Fruit fly (Drosophila melanogaster) whole organism, pupa: ENCODE data around the gene GluRIIB.

Experiments
- CG10348 ChIP-seq: fragments of 200-800 bp; sonication (Bioruptor generic); IDR thresholded peaks from 2 replicates; pipeline ENCODE4 v1.3.6; 2022; ENCODE audit warnings: missing biosample characterization, missing genetic modification characterization
- CG12605 ChIP-seq: fragments of 200-800 bp; sonication (Bioruptor generic); IDR thresholded peaks from 2 replicates; pipeline ENCODE4 v1.3.6; 2022; ENCODE audit warnings: missing biosample characterization, missing genetic modification characterization
- CG13204 ChIP-seq: fragments of 200-800 bp; sonication (Bioruptor generic); optimal IDR thresholded peaks from 2 replicates; lab custom pipeline; 2018; ENCODE audit warnings: missing biosample characterization, mild to moderate bottlenecking, missing genetic modification characterization, moderate library complexity
- CG14655 ChIP-seq: fragments of 200-800 bp; sonication (Bioruptor generic); optimal IDR thresholded peaks from 3 replicates; lab custom pipeline; 2017; ENCODE audit warnings: mild to moderate bottlenecking, missing biosample characterization, missing genetic modification reagents, missing genetic modification characterization
- CG15710 ChIP-seq: fragments of 200-800 bp; sonication (Bioruptor generic); optimal IDR thresholded peaks from 2 replicates; lab custom pipeline; 2018; ENCODE audit warnings: missing biosample characterization, mild to moderate bottlenecking, missing genetic modification characterization, moderate library complexity
- CG17806 ChIP-seq: fragments of 200-800 bp; sonication (Bioruptor generic); optimal IDR thresholded peaks from 2 replicates; lab custom pipeline; 2018; ENCODE audit warnings: missing biosample characterization, mild to moderate bottlenecking, missing genetic modification characterization, moderate library complexity
- CG32121 ChIP-seq: fragments of 200-800 bp; sonication (Bioruptor generic); IDR thresholded peaks from 2 replicates; pipeline ENCODE4 v1.3.6; 2022; ENCODE audit warnings: missing biosample characterization, missing genetic modification characterization
- CG34367 ChIP-seq: fragments of 200-800 bp; sonication (Bioruptor generic); optimal IDR thresholded peaks from 2 replicates; lab custom pipeline; 2018; ENCODE audit warnings: missing biosample characterization, mild to moderate bottlenecking, missing genetic modification characterization
- CG4496 ChIP-seq: fragments of 200-800 bp; sonication (Bioruptor generic); IDR thresholded peaks from 3 replicates; pipeline ENCODE4 v1.3.6; 2022; ENCODE audit warnings: missing biosample characterization, missing genetic modification characterization
- CG8159 ChIP-seq: fragments of 200-800 bp; sonication (Bioruptor generic); optimal IDR thresholded peaks from 3 replicates; lab custom pipeline; 2018; ENCODE audit warnings: missing biosample characterization, mild to moderate bottlenecking, missing genetic modification characterization, moderate library complexity
- CG8301 ChIP-seq: fragments of 200-800 bp; sonication (Bioruptor generic); optimal IDR thresholded peaks from 2 replicates; lab custom pipeline; 2018; ENCODE audit warnings: missing biosample characterization, mild to moderate bottlenecking, missing genetic modification characterization
- CG9948 ChIP-seq: fragments of 200-800 bp; sonication (Bioruptor generic); optimal IDR thresholded peaks from 2 replicates; lab custom pipeline; 2018; ENCODE audit warnings: missing biosample characterization, mild to moderate bottlenecking, missing genetic modification characterization, moderate library complexity
- D1 ChIP-seq: fragments of 200-800 bp; sonication (Bioruptor generic); optimal IDR thresholded peaks from 2 replicates; lab custom pipeline; 2018; ENCODE audit warnings: missing biosample characterization, mild to moderate bottlenecking, missing genetic modification characterization, moderate library complexity
- EcR ChIP-seq: fragments of 200-800 bp; sonication (Bioruptor generic); optimal IDR thresholded peaks from 3 replicates; lab custom pipeline; 2019; ENCODE audit warnings: missing biosample characterization, missing genetic modification characterization, mild to moderate bottlenecking, moderate library complexity, missing genetic modification reagents
- Ets98B ChIP-seq: fragments of 200-800 bp; sonication (Bioruptor generic); IDR thresholded peaks from 2 replicates; pipeline ENCODE4 v1.3.6; 2022; ENCODE audit warnings: missing biosample characterization, missing genetic modification characterization
- Pif1A ChIP-seq: fragments of 200-800 bp; sonication (Bioruptor generic); optimal IDR thresholded peaks from 3 replicates; lab custom pipeline; 2016; ENCODE audit warnings: missing biosample characterization, missing genetic modification characterization
- Pif1B ChIP-seq: fragments of 200-800 bp; sonication (Bioruptor generic); optimal IDR thresholded peaks from 3 replicates; lab custom pipeline; 2016; ENCODE audit warnings: missing biosample characterization, missing genetic modification characterization
- Snoo ChIP-seq: fragments of 200-800 bp; sonication (Bioruptor generic); optimal IDR thresholded peaks from 3 replicates; lab custom pipeline; 2017; ENCODE audit warnings: missing biosample characterization, mild to moderate bottlenecking, missing genetic modification characterization, inconsistent platforms
- fd96Ca ChIP-seq: fragments of 200-800 bp; sonication (Bioruptor generic); IDR thresholded peaks from 3 replicates; pipeline ENCODE4 v1.3.6; 2022; ENCODE audit warnings: missing biosample characterization, missing genetic modification characterization
- gl ChIP-seq: fragments of 200-800 bp; sonication (Bioruptor generic); optimal IDR thresholded peaks from 2 replicates; lab custom pipeline; 2018; ENCODE audit warnings: missing biosample characterization, mild to moderate bottlenecking, missing genetic modification characterization
- rn ChIP-seq: fragments of 200-800 bp; sonication (Bioruptor generic); IDR thresholded peaks from 2 replicates; pipeline ENCODE4 v1.3.6; 2022; ENCODE audit warnings: missing biosample characterization, missing genetic modification characterization

The GluRIIB gene

DNA sequence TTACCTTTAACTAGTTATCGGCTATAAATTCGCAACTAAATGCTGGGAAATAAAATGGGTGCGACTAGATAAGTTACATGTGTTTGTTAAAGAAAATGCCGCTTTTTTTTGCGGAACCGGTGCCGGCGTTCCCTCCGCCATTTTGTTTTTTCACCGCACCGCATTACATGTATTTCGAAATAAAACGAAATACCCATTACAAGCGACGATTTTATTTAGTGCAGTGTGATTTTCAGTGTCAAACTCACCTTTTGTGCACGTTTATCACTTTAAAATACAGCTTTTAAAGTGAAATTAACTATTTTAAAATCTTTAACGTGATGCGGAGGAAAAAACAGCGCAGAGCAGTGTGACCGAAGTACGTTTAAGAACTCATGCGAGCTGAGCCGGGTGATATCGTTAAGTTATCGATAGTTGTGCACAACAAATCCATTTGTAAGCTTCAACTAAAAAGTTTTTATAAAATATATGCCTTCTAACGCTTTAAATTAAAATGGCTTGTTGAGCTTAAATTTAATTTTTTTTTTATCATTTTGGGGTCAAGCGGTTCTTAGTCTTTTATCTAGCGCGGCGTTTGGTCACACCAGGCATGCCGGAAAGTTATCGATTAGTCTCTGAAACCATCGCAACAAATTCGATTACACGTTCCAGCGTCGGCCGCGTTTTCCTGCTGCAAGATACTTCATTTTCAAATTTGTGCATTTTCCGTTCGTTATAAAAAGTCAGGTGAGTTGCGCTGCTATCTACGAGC, 17.0 kb upstream of the GluRIIB start, which contains the start of the genes Hel25E and Lam:
TSS of gene Hel25E (minus strand) at position 380 of the 751 bp plus-strand sequence.
TSS of gene Lam (plus strand) at position 546 of the 751 bp plus-strand sequence.
- TF ChIP-seq fd96Ca (GFP tag; lab: Robert Waterston, UW) (no peak), rn (GFP tag; lab: Robert Waterston, UW) (no peak), CG10348 (GFP tag; lab: Robert Waterston, UW) (no peak), CG32121 (no peak)

DNA sequence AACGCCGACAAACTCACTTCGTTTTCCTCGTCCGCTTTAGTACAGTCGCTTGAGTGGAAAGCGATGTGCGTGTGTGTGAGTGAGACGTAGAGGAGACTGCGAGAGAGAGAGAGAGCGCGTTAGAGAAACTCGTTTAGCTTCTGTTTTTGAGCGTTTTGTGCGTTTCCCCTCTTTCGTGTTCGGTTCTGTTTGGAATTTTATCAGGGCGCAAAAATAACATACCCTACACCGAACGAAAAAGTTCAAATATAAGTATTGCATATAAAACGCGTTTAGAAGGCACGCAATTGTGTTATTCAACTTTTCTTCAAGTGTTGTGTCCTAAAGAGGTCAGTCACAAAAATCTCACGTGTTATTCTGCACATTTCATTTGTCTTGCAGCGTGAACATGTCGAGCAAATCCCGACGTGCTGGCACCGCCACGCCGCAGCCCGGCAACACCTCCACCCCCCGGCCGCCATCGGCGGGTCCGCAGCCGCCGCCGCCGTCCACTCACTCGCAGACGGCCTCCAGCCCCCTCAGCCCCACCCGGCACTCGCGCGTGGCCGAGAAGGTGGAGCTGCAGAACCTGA, 16.1 kb upstream of the GluRIIB start:
- TF ChIP-seq gl (no peak), fd96Ca (GFP tag; lab: Robert Waterston, UW) (peak; percentile 70; the same call in 1 of the 3 replicates), Ets98B (GFP tag; lab: Robert Waterston, UW) (peak; percentile 63; the same call in 1 of the 2 replicates), CG13204 (GFP tag; lab: Kevin White, UChicago) (no peak), CG34367 (no peak), CG10348 (GFP tag; lab: Robert Waterston, UW) (no peak), Snoo (peak; percentile 8), CG8301 (tag; lab: Kevin White, UChicago) (no peak), CG8159 (tag; lab: Kevin White, UChicago) (no peak), D1 (tag; lab: Kevin White, UChicago) (no peak), Pif1A (GFP tag; lab: Kevin White, UChicago) (no peak), CG15710 (no peak), CG12605 (GFP tag; lab: Robert Waterston, UW) (no peak), EcR (GFP tag; lab: Kevin White, UChicago) (peak; percentile 58), CG17806 (tag; lab: Kevin White, UChicago) (peak; percentile 25), CG9948 (tag; lab: Kevin White, UChicago) (no peak), Pif1B (GFP tag; lab: Kevin White, UChicago) (no peak), CG32121 (peak; percentile 82), rn (GFP tag; lab: Robert Waterston, UW) (no peak), CG4496 (GFP tag; lab: Robert Waterston, UW) (peak; percentile 80), CG14655 (no peak)

DNA sequence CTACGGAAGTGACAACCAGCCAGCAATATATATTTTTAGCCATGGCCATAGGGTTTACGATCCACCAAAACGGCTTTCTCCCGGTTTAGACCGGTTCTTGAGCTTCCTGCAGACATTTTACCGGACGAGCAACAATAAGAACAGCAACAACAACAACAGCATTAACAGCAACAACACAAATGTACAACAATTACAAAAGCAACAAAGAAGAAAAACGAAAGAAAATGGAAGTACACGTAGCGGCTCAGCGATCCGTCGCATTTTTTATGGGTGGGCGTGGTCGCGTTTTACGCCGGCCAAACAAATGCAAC, 13.0 kb upstream of the GluRIIB start:
- TF ChIP-seq CG32121 (no peak), Pif1A (GFP tag; lab: Kevin White, UChicago) (no peak), CG9948 (tag; lab: Kevin White, UChicago) (no peak), gl (peak; percentile 5), CG13204 (GFP tag; lab: Kevin White, UChicago) (peak; percentile 25)

DNA sequence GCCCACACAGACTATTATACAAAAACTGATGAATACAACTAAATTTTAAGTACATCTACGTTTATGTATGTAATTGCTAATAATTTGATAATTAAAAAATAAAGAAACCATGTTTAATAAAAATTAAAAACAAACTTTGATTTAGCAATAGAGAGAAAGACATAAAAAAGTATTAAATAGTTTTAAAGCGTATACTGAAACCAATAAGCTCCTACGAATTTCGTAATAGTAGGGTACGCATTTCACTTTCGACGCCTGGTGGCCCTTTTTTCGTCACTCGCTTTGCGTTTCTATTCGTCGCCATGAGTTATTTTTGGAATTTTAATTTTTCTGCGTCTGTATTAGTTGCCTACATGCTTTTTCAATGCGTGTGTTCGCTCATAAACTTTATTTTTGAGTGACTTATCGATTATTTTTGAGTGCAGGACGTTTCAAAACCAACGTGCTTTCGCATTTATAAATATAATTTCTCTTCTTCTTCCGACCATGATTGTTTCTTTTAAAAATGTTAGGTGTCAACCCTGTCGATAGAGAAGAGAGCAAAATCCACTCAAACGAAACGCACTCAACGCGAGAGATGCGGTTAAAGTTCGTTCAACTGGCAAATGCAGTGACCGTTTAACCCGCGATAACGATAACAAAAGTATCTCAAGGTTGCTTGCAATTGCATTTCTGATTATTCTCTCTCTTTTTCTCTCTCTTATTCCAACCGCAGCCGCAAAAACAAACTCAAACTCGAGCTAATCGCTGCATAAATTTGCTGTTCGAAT, 12.4 kb upstream of the GluRIIB start, which contains the start of gene Oscillin:
TSS of gene Oscillin (plus strand) at position 569 of the 770 bp plus-strand sequence.
- TF ChIP-seq CG15710 (peak; percentile 29), gl (no peak), D1 (tag; lab: Kevin White, UChicago) (no peak), CG14655 (peak; percentile 89), fd96Ca (GFP tag; lab: Robert Waterston, UW) (peak; percentile 61), CG12605 (GFP tag; lab: Robert Waterston, UW) (peak; percentile 75), CG10348 (GFP tag; lab: Robert Waterston, UW) (no peak), rn (GFP tag; lab: Robert Waterston, UW) (peak; percentile 55; the same call in 1 of the 2 replicates), Pif1B (GFP tag; lab: Kevin White, UChicago) (peak; percentile 73), CG9948 (tag; lab: Kevin White, UChicago) (peak; percentile 56), CG8159 (tag; lab: Kevin White, UChicago) (peak; percentile 85), CG4496 (GFP tag; lab: Robert Waterston, UW) (peak; percentile 46; the same call in 1 of the 3 replicates), Ets98B (GFP tag; lab: Robert Waterston, UW) (0 out of 2 replicates have a peak, but pooled peaks have one; percentile 34), CG13204 (GFP tag; lab: Kevin White, UChicago) (no peak), CG17806 (tag; lab: Kevin White, UChicago) (peak; percentile 76), CG8301 (tag; lab: Kevin White, UChicago) (peak; percentile 77), EcR (GFP tag; lab: Kevin White, UChicago) (peak; percentile 100), CG32121 (peak; percentile 79), Pif1A (GFP tag; lab: Kevin White, UChicago) (peak; percentile 67), Snoo (peak; percentile 65), CG34367 (peak; percentile 4)

DNA sequence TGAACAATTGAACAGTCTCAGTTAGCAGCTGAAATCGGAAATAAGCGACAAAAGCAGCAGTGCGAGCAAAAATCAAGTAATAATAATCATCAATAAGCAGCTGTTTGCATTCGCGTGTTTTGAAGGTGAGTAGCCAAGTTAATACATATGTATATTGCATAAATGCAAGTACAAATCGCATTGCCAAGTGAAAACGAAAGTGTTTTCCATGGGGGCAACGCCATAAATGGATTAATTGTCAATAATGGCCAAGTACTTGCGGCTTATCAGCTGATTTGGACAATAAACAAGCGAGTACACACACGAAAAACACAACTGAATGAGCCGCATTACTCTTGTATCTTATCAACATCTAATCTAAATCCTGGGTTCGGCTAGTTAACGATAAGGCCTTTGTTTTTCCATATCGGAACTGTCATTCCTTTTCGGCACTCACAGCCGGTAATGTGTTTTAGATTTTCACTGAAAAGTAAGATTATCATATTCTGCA, 11.8 kb upstream of the GluRIIB start:
- TF ChIP-seq CG10348 (GFP tag; lab: Robert Waterston, UW): no peak
- no peak for TF ChIP-seq CG12605 (GFP tag; lab: Robert Waterston, UW)
